Worm (Caenorhabditis elegans) whole organism, L1 larva: ENCODE data around the gene pcp-2.

Experiments used
- C04F5.9 ChIP-seq: sonication (generic microtip); optimal IDR thresholded peaks from 2 replicates; lab custom pipeline; 2016; ENCODE audit warnings: missing genetic modification characterization, missing compliant biosample characterization
- F16B12.6 ChIP-seq: fragments of 150-350 bp; optimal IDR thresholded peaks from 2 replicates; lab custom pipeline; 2014; ENCODE audit warnings: missing biosample characterization, missing genetic modification characterization
- aha-1 ChIP-seq: fragments of 150-350 bp; optimal IDR thresholded peaks from 2 replicates; lab custom pipeline; 2014; ENCODE audit warnings: missing biosample characterization, missing genetic modification characterization
- alr-1 ChIP-seq: fragments of 200-800 bp; sonication (Bioruptor generic); optimal IDR thresholded peaks from 2 replicates; lab custom pipeline; 2018; ENCODE audit warnings: borderline replicate concordance, mild to moderate bottlenecking, missing genetic modification characterization, missing compliant biosample characterization
- aly-2 ChIP-seq: fragments of 150-350 bp; optimal IDR thresholded peaks from 2 replicates; lab custom pipeline; 2014; ENCODE audit warnings: missing biosample characterization, missing genetic modification characterization
- ama-1 ChIP-seq: fragments of 150-350 bp; optimal IDR thresholded peaks from 2 replicates; lab custom pipeline; 2014
- blmp-1 ChIP-seq: fragments of 150-350 bp; optimal IDR thresholded peaks from 2 replicates; lab custom pipeline; 2014; ENCODE audit warnings: missing biosample characterization, missing genetic modification characterization
- ceh-63 ChIP-seq: fragments of 200-800 bp; sonication (Bioruptor generic); optimal IDR thresholded peaks from 2 replicates; lab custom pipeline; 2018; ENCODE audit warnings: mild to moderate bottlenecking, missing genetic modification characterization, missing compliant biosample characterization
- ceh-8 ChIP-seq: fragments of 200-800 bp; sonication (Bioruptor generic); optimal IDR thresholded peaks from 2 replicates; lab custom pipeline; 2018; ENCODE audit warnings: mild to moderate bottlenecking, missing genetic modification characterization, moderate library complexity, missing compliant biosample characterization
- ceh-82 ChIP-seq, 3 experiments: fragments of 150-350 bp in 1 of 3; sonication (generic microtip) in 2 of 3; optimal IDR thresholded peaks; 2 replicates each; lab custom pipeline; 2014 to 2017; ENCODE audit warnings: missing biosample characterization in 3 of 3, missing genetic modification characterization in 3 of 3
- ceh-88 ChIP-seq: fragments of 200-800 bp; sonication (Bioruptor generic); IDR thresholded peaks from 2 replicates; pipeline ENCODE4 v1.3.6; 2022; ENCODE audit warnings: missing genetic modification characterization, missing compliant biosample characterization
- ceh-90 ChIP-seq: sonication (generic microtip); optimal IDR thresholded peaks from 2 replicates; lab custom pipeline; 2016; ENCODE audit warnings: missing genetic modification characterization, missing compliant biosample characterization
- ces-1 ChIP-seq: fragments of 150-350 bp; optimal IDR thresholded peaks from 2 replicates; lab custom pipeline; 2014; ENCODE audit warnings: missing biosample characterization, missing genetic modification reagents, missing genetic modification characterization
- dpl-1 ChIP-seq, 3 experiments: fragments of 150-350 bp in 2 of 3; sonication (generic microtip) in 1 of 3; optimal IDR thresholded peaks; 2 replicates each; lab custom pipeline; 2014 to 2017; ENCODE audit warnings: missing biosample characterization in 3 of 3, missing genetic modification characterization in 3 of 3, missing genetic modification reagents in 3 of 3
- efl-1 ChIP-seq, 4 experiments: fragments of 150-350 bp; optimal IDR thresholded peaks in 3 of 4; peaks in 1 of 4; 1 replicate in 1 of 4; 2 replicates in 3 of 4; lab custom pipeline; 2014; ENCODE audit warnings: missing biosample characterization in 2 of 4, missing genetic modification characterization in 2 of 4, missing genetic modification reagents in 2 of 4
- efl-3 ChIP-seq: fragments of 200-800 bp; sonication (Bioruptor generic); optimal IDR thresholded peaks from 2 replicates; lab custom pipeline; 2018; ENCODE audit warnings: mild to moderate bottlenecking, missing genetic modification characterization, missing compliant biosample characterization
- egl-13 ChIP-seq: sonication (generic microtip); optimal IDR thresholded peaks from 2 replicates; lab custom pipeline; 2016; ENCODE audit warnings: missing genotype, missing genetic modification reagents, missing genetic modification characterization, missing compliant biosample characterization
- elt-3 ChIP-seq, 6 experiments: fragments of 150-350 bp in 1 of 6; sonication (generic microtip); optimal IDR thresholded peaks; 2 replicates each; lab custom pipeline; 2017 to 2018; ENCODE audit warnings: missing biosample characterization in 6 of 6, missing genetic modification characterization in 6 of 6, inconsistent platforms in 1 of 6
- fkh-4 ChIP-seq: sonication (generic microtip); optimal IDR thresholded peaks from 2 replicates; lab custom pipeline; 2016; ENCODE audit warnings: missing compliant biosample characterization, missing genetic modification characterization, borderline replicate concordance
- fkh-8 ChIP-seq: sonication (generic microtip); optimal IDR thresholded peaks from 2 replicates; lab custom pipeline; 2016; ENCODE audit warnings: mild to moderate bottlenecking, missing genetic modification characterization, missing compliant biosample characterization
- grh-1 ChIP-seq: fragments of 200-800 bp; sonication (Bioruptor generic); IDR thresholded peaks from 2 replicates; pipeline ENCODE4 v1.3.6; 2022; ENCODE audit warnings: missing genetic modification reagents, missing genetic modification characterization, missing compliant biosample characterization
- irx-1 ChIP-seq: sonication (generic microtip); optimal IDR thresholded peaks from 2 replicates; lab custom pipeline; 2016; ENCODE audit warnings: missing genetic modification characterization, missing compliant biosample characterization
- isw-1 ChIP-seq: fragments of 200-800 bp; sonication (Bioruptor generic); IDR thresholded peaks from 2 replicates; pipeline ENCODE4 v1.3.6; 2022; ENCODE audit warnings: missing genetic modification characterization, missing compliant biosample characterization
- jun-1 ChIP-seq: fragments of 150-350 bp; optimal IDR thresholded peaks from 2 replicates; lab custom pipeline; 2014; ENCODE audit warnings: missing biosample characterization, missing genetic modification reagents, missing genetic modification characterization
- lin-13 ChIP-seq: fragments of 150-350 bp; optimal IDR thresholded peaks from 2 replicates; lab custom pipeline; 2014; ENCODE audit warnings: missing biosample characterization, missing genetic modification reagents, missing genetic modification characterization
- lin-14 ChIP-seq: fragments of 200-800 bp; sonication (Bioruptor generic); optimal IDR thresholded peaks from 2 replicates; lab custom pipeline; 2018; ENCODE audit warnings: mild to moderate bottlenecking, missing genetic modification characterization, moderate library complexity, missing compliant biosample characterization
- lir-3 ChIP-seq: sonication (generic microtip); optimal IDR thresholded peaks from 2 replicates; lab custom pipeline; 2016; ENCODE audit warnings: mild to moderate bottlenecking, missing genetic modification characterization, moderate library complexity, missing compliant biosample characterization; ENCODE audit not compliant: poor library complexity
- mab-9 ChIP-seq: fragments of 200-800 bp; sonication (Bioruptor generic); IDR thresholded peaks from 2 replicates; pipeline ENCODE4 v1.3.6; 2022; ENCODE audit warnings: missing genetic modification reagents, missing genetic modification characterization, missing compliant biosample characterization
- mdl-1 ChIP-seq, 2 experiments: fragments of 150-350 bp; optimal IDR thresholded peaks; 2 replicates each; lab custom pipeline; 2014 to 2017; ENCODE audit warnings: missing biosample characterization in 2 of 2, missing genetic modification characterization in 2 of 2, inconsistent platforms in 1 of 2
- mef-2 ChIP-seq: fragments of 150-350 bp; optimal IDR thresholded peaks from 2 replicates; lab custom pipeline; 2014; ENCODE audit warnings: missing biosample characterization, missing genetic modification characterization
- mep-1 ChIP-seq: fragments of 150-350 bp; optimal IDR thresholded peaks from 2 replicates; lab custom pipeline; 2014; ENCODE audit warnings: missing biosample characterization, missing genetic modification characterization
- nhr-11 ChIP-seq: fragments of 150-350 bp; optimal IDR thresholded peaks from 2 replicates; lab custom pipeline; 2014; ENCODE audit warnings: missing biosample characterization, missing genetic modification characterization
- nhr-19 ChIP-seq: fragments of 200-800 bp; sonication (Bioruptor generic); conservative IDR thresholded peaks from 2 replicates; pipeline ENCODE4 v1.3.6; 2022; ENCODE audit warnings: missing genetic modification characterization, missing compliant biosample characterization
- nhr-20 ChIP-seq: sonication (generic microtip); optimal IDR thresholded peaks from 2 replicates; lab custom pipeline; 2016; ENCODE audit warnings: mild to moderate bottlenecking, missing genetic modification characterization, missing compliant biosample characterization
- nhr-28 ChIP-seq: fragments of 150-350 bp; optimal IDR thresholded peaks from 2 replicates; lab custom pipeline; 2014; ENCODE audit warnings: missing biosample characterization, missing genetic modification characterization
- nhr-47 ChIP-seq: sonication (generic microtip); optimal IDR thresholded peaks from 2 replicates; lab custom pipeline; 2016; ENCODE audit warnings: mild to moderate bottlenecking, missing genetic modification characterization, moderate library complexity, missing compliant biosample characterization
- nhr-76 ChIP-seq: sonication (generic microtip); optimal IDR thresholded peaks from 2 replicates; lab custom pipeline; 2017; ENCODE audit warnings: missing biosample characterization, missing genetic modification characterization
- nhr-84 ChIP-seq: sonication (generic microtip); optimal IDR thresholded peaks from 2 replicates; lab custom pipeline; 2017; ENCODE audit warnings: missing biosample characterization, missing genetic modification characterization
- nhr-85 ChIP-seq: sonication (generic microtip); peaks from one replicate; lab custom pipeline; 2016; ENCODE audit warnings: missing genetic modification characterization, inconsistent platforms, missing compliant biosample characterization
- pag-3 ChIP-seq: sonication (generic microtip); optimal IDR thresholded peaks from 2 replicates; lab custom pipeline; 2017; ENCODE audit warnings: missing genetic modification characterization, mild to moderate bottlenecking, missing compliant biosample characterization, antibody characterized with exemption, borderline replicate concordance; ENCODE audit not compliant: insufficient read depth
- rnt-1 ChIP-seq: sonication (generic microtip); optimal IDR thresholded peaks from 2 replicates; lab custom pipeline; 2016; ENCODE audit warnings: mild to moderate bottlenecking, missing genetic modification characterization, moderate library complexity, missing compliant biosample characterization
- skn-1 ChIP-seq: fragments of 150-350 bp; optimal IDR thresholded peaks from 2 replicates; lab custom pipeline; 2014; ENCODE audit warnings: missing biosample characterization, missing genetic modification characterization
- snpc-4 ChIP-seq: fragments of 150-350 bp; optimal IDR thresholded peaks from 2 replicates; lab custom pipeline; 2014; ENCODE audit warnings: missing biosample characterization, missing genetic modification characterization
- snu-23 ChIP-seq: sonication (generic microtip); optimal IDR thresholded peaks from 2 replicates; lab custom pipeline; 2016; ENCODE audit warnings: missing genetic modification characterization, missing compliant biosample characterization
- sox-4 ChIP-seq: sonication (generic microtip); optimal IDR thresholded peaks from 2 replicates; lab custom pipeline; 2016; ENCODE audit warnings: missing genetic modification characterization, missing compliant biosample characterization
- sptf-1 ChIP-seq: fragments of 150-350 bp; optimal IDR thresholded peaks from 2 replicates; lab custom pipeline; 2014; ENCODE audit warnings: missing biosample characterization, missing genetic modification characterization
- sup-37 ChIP-seq: fragments of 200-800 bp; sonication (Bioruptor generic); optimal IDR thresholded peaks from 2 replicates; lab custom pipeline; 2018; ENCODE audit warnings: mild to moderate bottlenecking, missing genetic modification characterization, missing compliant biosample characterization
- tlp-1 ChIP-seq: fragments of 150-350 bp; optimal IDR thresholded peaks from 2 replicates; lab custom pipeline; 2014; ENCODE audit warnings: missing biosample characterization, missing genetic modification characterization
- xbp-1 ChIP-seq: sonication (generic microtip); optimal IDR thresholded peaks from 2 replicates; lab custom pipeline; 2016; ENCODE audit warnings: missing genetic modification characterization, missing compliant biosample characterization
- zag-1 ChIP-seq: fragments of 150-350 bp; optimal IDR thresholded peaks from 2 replicates; lab custom pipeline; 2014; ENCODE audit warnings: missing biosample characterization, missing genetic modification characterization
- zip-4 ChIP-seq: fragments of 200-800 bp; sonication (Bioruptor generic); optimal IDR thresholded peaks from 2 replicates; lab custom pipeline; 2018; ENCODE audit warnings: mild to moderate bottlenecking, missing genetic modification characterization, moderate library complexity, missing compliant biosample characterization

pcp-2 gene

ce11 chrIV:9130605-9131004, 34.3 kb downstream of the pcp-2 start:
- TF ChIP-seq efl-1 (optimal IDR thresholded peaks at IDR 0.05; lab: Kevin White, UChicago), result no peak
- TF ChIP-seq efl-1 (GFP tag; optimal IDR thresholded peaks at IDR 0.05 in 1 of 2; lab: Kevin White, UChicago), result peak in 1 of 2 experiments; percentile 69
- peak; percentile 56 for TF ChIP-seq nhr-85 (tag; lab: Kevin White, UChicago)
- TF ChIP-seq lin-14 (GFP tag; lab: Kevin White, UChicago), result no peak
- TF ChIP-seq snpc-4, result peak; percentile 8
- TF ChIP-seq nhr-76 (tag; lab: Kevin White, UChicago), result no peak
- TF ChIP-seq snu-23 (GFP tag; lab: Kevin White, UChicago), result no peak
- TF ChIP-seq, all 84 proteins: peak for 3

ce11 chrIV:9121545-9121944, 43.4 kb downstream of the pcp-2 start:
- TF ChIP-seq isw-1 (no peak), nhr-85 (tag; lab: Kevin White, UChicago) (peak; percentile 88), aha-1 (tag; lab: Kevin White, UChicago) (no peak), ceh-82 (tag; optimal IDR thresholded peaks at IDR 0.05; lab: Kevin White, UChicago) (peak in 2 of 3 experiments; percentile 8 to 25), pag-3 (tag; lab: Kevin White, UChicago) (no peak), ceh-63 (GFP tag; lab: Kevin White, UChicago) (no peak), grh-1 (GFP tag; lab: Robert Waterston, UW) (0 out of 2 replicates have a peak, but pooled peaks have one; percentile 37), lir-3 (tag; lab: Kevin White, UChicago) (no peak), nhr-47 (tag; lab: Kevin White, UChicago) (peak; percentile 40), nhr-76 (tag; lab: Kevin White, UChicago) (no peak), sox-4 (no peak), mdl-1 (tag; optimal IDR thresholded peaks at IDR 0.05; lab: Kevin White, UChicago) (peak in 1 of 2 experiments; percentile 74), lin-13 (GFP tag; lab: Kevin White, UChicago) (peak; percentile 58), sup-37 (GFP tag; lab: Kevin White, UChicago) (no peak), tlp-1 (no peak), blmp-1 (peak; percentile 75), aly-2 (tag; lab: Kevin White, UChicago) (no peak), nhr-84 (no peak), ces-1 (no peak), xbp-1 (tag; lab: Kevin White, UChicago) (peak; percentile 37), nhr-19 (GFP tag; lab: Robert Waterston, UW) (no peak; the same call in 1 of the 2 replicates), fkh-8 (tag; lab: Kevin White, UChicago) (no peak), alr-1 (tag; lab: Kevin White, UChicago) (no peak), nhr-28 (tag; lab: Kevin White, UChicago) (no peak), elt-3 (tag; optimal IDR thresholded peaks at IDR 0.05; lab: Kevin White, UChicago) (peak in 3 of 6 experiments; percentile 14 to 21 (median 19)), mef-2 (no peak), dpl-1 (GFP tag; optimal IDR thresholded peaks at IDR 0.05; lab: Kevin White, UChicago) (no peak), skn-1 (peak; percentile 43), jun-1 (no peak), rnt-1 (tag; lab: Kevin White, UChicago) (peak; percentile 57), efl-3 (GFP tag; lab: Kevin White, UChicago) (no peak), mep-1 (peak; percentile 72), zip-4 (GFP tag; lab: Kevin White, UChicago) (no peak), nhr-20 (tag; lab: Kevin White, UChicago) (peak; percentile 64), ceh-8 (GFP tag; lab: Kevin White, UChicago) (no peak), fkh-4 (tag; lab: Kevin White, UChicago) (no peak), mab-9 (GFP tag; lab: Robert Waterston, UW) (no peak), F16B12.6 (tag; lab: Kevin White, UChicago) (no peak), nhr-11 (no peak), zag-1 (tag; lab: Kevin White, UChicago) (no peak), ceh-90 (tag; lab: Kevin White, UChicago) (no peak), ceh-88 (no peak), egl-13 (tag; lab: Kevin White, UChicago) (no peak), C04F5.9 (tag; lab: Kevin White, UChicago) (no peak), sptf-1 (no peak), irx-1 (tag; lab: Kevin White, UChicago) (no peak), ama-1 (lab: Kevin White, UChicago) (no peak)
